Fruit fly (Drosophila melanogaster) whole organism, adult: ENCODE measurements around the gene CG11134.

Experiments used
- CG33017 ChIP-seq: fragments of 200-800 bp; sonication (Bioruptor generic); optimal IDR thresholded peaks from 2 replicates; lab custom pipeline; 2018; ENCODE audit warnings: missing biosample characterization, mild to moderate bottlenecking, missing genetic modification characterization, moderate library complexity
- Mnt ChIP-seq: fragments of 200-800 bp; sonication (Bioruptor generic); optimal IDR thresholded peaks from 2 replicates; lab custom pipeline; 2016; ENCODE audit warnings: missing biosample characterization, mild to moderate bottlenecking, missing genetic modification characterization

DNA sequence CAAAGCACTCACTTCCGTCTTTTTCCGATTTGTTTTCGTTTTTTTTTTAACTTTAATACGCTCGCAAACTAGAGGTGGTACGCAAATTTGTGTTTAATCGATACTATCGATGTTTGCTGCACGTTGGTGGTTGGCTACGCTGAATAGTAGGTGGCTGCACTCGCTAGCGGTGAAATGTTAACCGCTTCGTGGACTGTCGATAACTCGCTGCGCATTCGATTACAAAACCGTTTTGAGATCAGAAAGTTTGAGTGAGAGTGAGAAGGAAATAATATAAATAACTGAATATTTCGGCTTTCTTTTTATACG is 1.6 kb upstream of the CG11134 start, which contains the start of gene g:
- TF ChIP-seq CG33017 (tag; lab: Kevin White, UChicago): no peak
- TF ChIP-seq Mnt (GFP tag; lab: Kevin White, UChicago): peak; percentile 38
